Fruit fly (Drosophila melanogaster): ENCODE measurements around the gene CG14324.

CG14324 gene

DNA sequence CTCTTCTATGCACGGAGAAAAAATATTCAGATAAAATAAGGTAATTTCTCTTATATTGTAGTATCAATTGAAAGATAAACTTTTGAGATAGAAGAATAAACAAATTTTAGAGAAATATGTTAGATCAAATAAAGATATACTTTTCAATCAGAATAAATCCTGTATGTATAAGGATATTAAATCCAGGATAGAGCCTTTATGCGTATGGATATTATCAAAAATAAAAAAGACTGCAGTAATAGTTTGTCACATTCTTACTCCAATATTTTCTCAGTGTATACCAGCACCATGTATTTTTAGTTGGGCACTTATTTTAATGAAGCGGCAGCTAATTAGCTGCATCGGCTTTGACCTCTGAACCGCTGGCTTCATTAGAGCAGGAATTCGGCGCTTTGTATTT is 26.8 kb downstream of the CG14324 start (continued):
- TF ChIP-seq CG15514 (GFP tag; optimal IDR thresholded peaks at IDR 0.05) = no peak
- no peak for TF ChIP-seq Taf1 (GFP tag; IDR thresholded peaks at IDR 0.05)
- TF ChIP-seq CG10543 (GFP tag; optimal IDR thresholded peaks at IDR 0.05) = no peak
- no peak for TF ChIP-seq dm (GFP tag; optimal IDR thresholded peaks at IDR 0.05)
- peak; percentile 7 for TF ChIP-seq CG8924 (tag; optimal IDR thresholded peaks at IDR 0.05)
- TF ChIP-seq jigr1 (GFP tag; IDR thresholded peaks at IDR 0.05) = no peak
- no peak for TF ChIP-seq hkb (optimal IDR thresholded peaks at IDR 0.05)
- no peak for TF ChIP-seq hkb (GFP tag; IDR thresholded peaks at IDR 0.05)
- peak; percentile 11 for TF ChIP-seq CG13424 (tag; optimal IDR thresholded peaks at IDR 0.05)
- TF ChIP-seq sqz (GFP tag; optimal IDR thresholded peaks at IDR 0.05) = no peak
- TF ChIP-seq CG6254 (GFP tag; optimal IDR thresholded peaks at IDR 0.05) = no peak
- TF ChIP-seq gem (tag; optimal IDR thresholded peaks at IDR 0.05) = peak; percentile 49
- peak; percentile 16 for TF ChIP-seq CG9727 (GFP tag; optimal IDR thresholded peaks at IDR 0.05)
- no peak for TF ChIP-seq ind (GFP tag; optimal IDR thresholded peaks at IDR 0.05)
- TF ChIP-seq tap (tag; optimal IDR thresholded peaks at IDR 0.05) = no peak
- no peak for TF ChIP-seq gcm (GFP tag; optimal IDR thresholded peaks at IDR 0.05)
- TF ChIP-seq sens (GFP tag) = peak; percentile 77
- peak; percentile 42 for TF ChIP-seq dmrt11E (tag; optimal IDR thresholded peaks at IDR 0.05)
- TF ChIP-seq Side (GFP tag; optimal IDR thresholded peaks at IDR 0.05) = no peak
- TF ChIP-seq CG33557 (GFP tag; optimal IDR thresholded peaks at IDR 0.05) = no peak
- peak; percentile 5 for TF ChIP-seq dmrt99B (tag; optimal IDR thresholded peaks at IDR 0.05)
- TF ChIP-seq CG1792 (GFP tag; optimal IDR thresholded peaks at IDR 0.05) = no peak
- 0 out of 2 replicates have a peak, but pooled peaks have one; percentile 19 for TF ChIP-seq sisA (GFP tag; IDR thresholded peaks at IDR 0.05)
- TF ChIP-seq CG11695 (GFP tag; IDR thresholded peaks at IDR 0.05) = no peak
- TF ChIP-seq CG18262 (tag; optimal IDR thresholded peaks at IDR 0.05) = peak; percentile 41
- TF ChIP-seq Hmr (GFP tag; optimal IDR thresholded peaks at IDR 0.05) = no peak
- no peak for TF ChIP-seq Atf3 (GFP tag; optimal IDR thresholded peaks at IDR 0.05)
- TF ChIP-seq CG3407 (GFP tag; optimal IDR thresholded peaks at IDR 0.05) = no peak
- no peak for TF ChIP-seq CkIIα-i1 (GFP tag; IDR thresholded peaks at IDR 0.05)
- no peak for TF ChIP-seq CG17385 (GFP tag; optimal IDR thresholded peaks at IDR 0.05)
- 0 out of 2 replicates have a peak, but pooled peaks have one; percentile 13 for TF ChIP-seq CG31441 (GFP tag; IDR thresholded peaks at IDR 0.05)
- peak; percentile 54 for TF ChIP-seq CG11504 (tag; optimal IDR thresholded peaks at IDR 0.05)
- peak; percentile 49 for TF ChIP-seq CG2712 (tag; optimal IDR thresholded peaks at IDR 0.05)
- no peak for TF ChIP-seq Kr (GFP tag; optimal IDR thresholded peaks at IDR 0.05)
- no peak for TF ChIP-seq kni (GFP tag; optimal IDR thresholded peaks at IDR 0.05)
- TF ChIP-seq bab2 (GFP tag; optimal IDR thresholded peaks at IDR 0.05) = no peak
- TF ChIP-seq lola (GFP tag; optimal IDR thresholded peaks at IDR 0.05) = peak in 1 of 3 experiments; percentile 16
- peak; percentile 4 for TF ChIP-seq CG15696 (tag; optimal IDR thresholded peaks at IDR 0.05)
- TF ChIP-seq tin (GFP tag; optimal IDR thresholded peaks at IDR 0.05) = no peak
- TF ChIP-seq CG17829 (tag; optimal IDR thresholded peaks at IDR 0.05) = peak; percentile 12
- no peak for TF ChIP-seq jing (GFP tag; optimal IDR thresholded peaks at IDR 0.05)
- no peak for TF ChIP-seq CG14441 (GFP tag; IDR thresholded peaks at IDR 0.05)
- TF ChIP-seq tll (GFP tag; optimal IDR thresholded peaks at IDR 0.05) = no peak
- TF ChIP-seq ttk (GFP tag; IDR thresholded peaks at IDR 0.05) = no peak
- TF ChIP-seq CG8765 (GFP tag; IDR thresholded peaks at IDR 0.05) = no peak
- TF ChIP-seq ato (GFP tag; IDR thresholded peaks at IDR 0.05; ENCODE audit: partially characterized antibody) = no peak
- TF ChIP-seq CG1233 (GFP tag; optimal IDR thresholded peaks at IDR 0.05) = no peak
- no peak for TF ChIP-seq CG3281 (GFP tag; optimal IDR thresholded peaks at IDR 0.05)
- TF ChIP-seq Chrac-16 (GFP tag; optimal IDR thresholded peaks at IDR 0.05) = no peak
- TF ChIP-seq Ssrp (tag; optimal IDR thresholded peaks at IDR 0.05) = no peak
- TF ChIP-seq zfh1 (GFP tag; IDR thresholded peaks at IDR 0.05) = no peak

Measured in whole organism, embryonic.